Fruit fly (Drosophila melanogaster): ENCODE measurements around the gene RanBP3.

RanBP3 gene

DNA sequence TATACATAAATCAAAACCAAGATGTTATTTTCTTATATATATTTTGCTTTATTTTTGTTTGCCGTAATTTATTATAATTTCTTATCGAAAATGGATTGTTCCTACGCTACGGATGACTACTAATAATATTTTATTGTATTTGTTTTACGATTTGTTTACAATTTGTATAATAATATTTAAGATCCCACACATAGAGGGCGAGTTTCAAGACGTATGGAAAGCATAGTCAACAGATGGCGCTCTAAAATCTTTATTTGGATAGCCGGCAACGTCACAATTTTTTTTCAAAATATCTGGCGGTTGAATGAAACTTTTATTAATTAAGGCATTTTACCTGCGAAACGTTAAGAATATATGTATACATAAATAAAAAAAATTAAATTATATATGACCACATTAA lies 30.7 kb downstream of the RanBP3 start (continued):
- TF ChIP-seq otp (GFP tag; IDR thresholded peaks at IDR 0.05) (no peak), sisA (GFP tag; IDR thresholded peaks at IDR 0.05) (no peak), CG4617 (GFP tag; optimal IDR thresholded peaks at IDR 0.05; ENCODE audit: borderline replicate concordance) (peak; percentile 7), CG6272 (GFP tag; IDR thresholded peaks at IDR 0.05) (no peak), CG1024 (GFP tag; IDR thresholded peaks at IDR 0.05) (no peak; the same call in 1 of the 2 replicates), vvl (GFP tag; IDR thresholded peaks at IDR 0.05) (peak; percentile 40; the same call in 1 of the 2 replicates), Hey (tag; optimal IDR thresholded peaks at IDR 0.05) (no peak), dysf (GFP tag; IDR thresholded peaks at IDR 0.05) (no peak), Neu2 (GFP tag; optimal IDR thresholded peaks at IDR 0.05; ENCODE audit: borderline replicate concordance) (no peak), CG13287 (GFP tag; IDR thresholded peaks at IDR 0.05; ENCODE audit: partially characterized antibody) (peak; percentile 31; the same call in 1 of the 2 replicates), hbn (GFP tag; IDR thresholded peaks at IDR 0.05; ENCODE audit: partially characterized antibody) (no peak), Dip3 (GFP tag; optimal IDR thresholded peaks at IDR 0.05) (no peak), lbe (GFP tag; optimal IDR thresholded peaks at IDR 0.05) (peak; percentile 15), CG15269 (tag; optimal IDR thresholded peaks at IDR 0.05) (peak; percentile 43), Ets65A (GFP tag) (peak; percentile 91), Fer3 (tag; optimal IDR thresholded peaks at IDR 0.05) (peak; percentile 27), lmd (GFP tag; IDR thresholded peaks at IDR 0.05) (peak; percentile 22; the same call in 1 of the 2 replicates), HmgZ (tag; optimal IDR thresholded peaks at IDR 0.05) (peak; percentile 84), Hr51 (GFP tag; optimal IDR thresholded peaks at IDR 0.05) (peak in 1 of 2 experiments; percentile 16), MTF-1 (GFP tag; optimal IDR thresholded peaks at IDR 0.05; ENCODE audit: borderline replicate concordance) (no peak), Hr39 (optimal IDR thresholded peaks at IDR 0.05) (no peak), eyg (GFP tag; optimal IDR thresholded peaks at IDR 0.05) (no peak), btn (GFP tag; optimal IDR thresholded peaks at IDR 0.05) (no peak), CTCF (GFP tag; optimal IDR thresholded peaks at IDR 0.05) (peak; percentile 98), E2f2 (GFP tag; IDR thresholded peaks at IDR 0.05) (peak; percentile 90), Pdp1 (GFP tag; optimal IDR thresholded peaks at IDR 0.05) (peak in 1 of 2 experiments; percentile 3), pum (GFP tag; optimal IDR thresholded peaks at IDR 0.05) (no peak), CG5245 (GFP tag; optimal IDR thresholded peaks at IDR 0.05) (peak; percentile 36), pfk (GFP tag; optimal IDR thresholded peaks at IDR 0.05) (no peak), CG13775 (GFP tag; optimal IDR thresholded peaks at IDR 0.05) (peak; percentile 3), wor (GFP tag; IDR thresholded peaks at IDR 0.05) (no peak), CG16779 (GFP tag; IDR thresholded peaks at IDR 0.05) (no peak), D19A (tag; optimal IDR thresholded peaks at IDR 0.05) (peak; percentile 51), pzg (GFP tag; optimal IDR thresholded peaks at IDR 0.05) (peak; percentile 20), jigr1 (GFP tag; IDR thresholded peaks at IDR 0.05) (peak; percentile 48; the same call in 1 of the 3 replicates), corto (GFP tag; optimal IDR thresholded peaks at IDR 0.05) (no peak), Side (GFP tag; optimal IDR thresholded peaks at IDR 0.05) (no peak), HLH4C (GFP tag; IDR thresholded peaks at IDR 0.05; ENCODE audit: partially characterized antibody) (no peak), Deaf1 (tag; optimal IDR thresholded peaks at IDR 0.05) (peak; percentile 0), CG1603 (tag; optimal IDR thresholded peaks at IDR 0.05) (peak; percentile 47), CG10321 (GFP tag; IDR thresholded peaks at IDR 0.05) (no peak), CG7372 (GFP tag; IDR thresholded peaks at IDR 0.05) (peak; percentile 13; the same call in 1 of the 2 replicates), esg (GFP tag; conservative IDR thresholded peaks at IDR 0.05) (no peak), CG9932 (GFP tag; IDR thresholded peaks at IDR 0.05) (peak; percentile 50), Dek (tag; optimal IDR thresholded peaks at IDR 0.05) (peak; percentile 83), CG4282 (GFP tag; optimal IDR thresholded peaks at IDR 0.05) (no peak), gem (tag; optimal IDR thresholded peaks at IDR 0.05) (peak; percentile 56), CG12219 (GFP tag; optimal IDR thresholded peaks at IDR 0.05) (no peak), salm (tag; optimal IDR thresholded peaks at IDR 0.05) (peak; percentile 67), Dip2 (GFP tag; IDR thresholded peaks at IDR 0.05) (peak; percentile 98), Nf-YC (tag; optimal IDR thresholded peaks at IDR 0.05) (peak; percentile 54), CG2712 (tag; optimal IDR thresholded peaks at IDR 0.05) (peak; percentile 53)
